Fruit fly (Drosophila melanogaster): ENCODE measurements around the gene CG32110.

CG32110 gene

DNA sequence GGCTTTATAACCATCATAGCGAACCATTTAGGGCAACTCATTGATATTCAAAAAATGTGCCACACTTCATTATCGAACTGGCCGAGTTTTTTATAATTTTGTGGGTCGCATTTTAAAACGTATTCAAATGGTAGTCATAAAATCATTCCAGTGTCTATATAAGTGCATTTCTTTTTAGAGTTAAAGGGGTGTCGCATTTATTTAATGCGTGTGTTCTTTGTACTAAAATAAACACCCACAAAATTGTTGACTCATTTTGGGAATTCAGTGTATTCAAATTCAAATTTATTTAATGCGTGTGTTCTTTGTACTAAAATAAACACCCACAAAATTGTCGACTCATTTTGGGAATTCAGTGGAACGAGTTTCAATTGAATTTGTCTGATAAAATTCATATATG, 21.9 kb downstream of the CG32110 start (continued):
- TF ChIP-seq CG33213 (GFP tag; optimal IDR thresholded peaks at IDR 0.05): no peak
- peak; percentile 72 for TF ChIP-seq sd (tag; optimal IDR thresholded peaks at IDR 0.05)
- TF ChIP-seq CG15269 (tag; optimal IDR thresholded peaks at IDR 0.05): peak; percentile 21
- peak; percentile 16 for TF ChIP-seq CG12769 (tag; optimal IDR thresholded peaks at IDR 0.05)
- peak; percentile 2 for TF ChIP-seq Oli (tag; optimal IDR thresholded peaks at IDR 0.05)
- TF ChIP-seq Spps (tag; optimal IDR thresholded peaks at IDR 0.05): no peak
- no peak; the same call in 1 of the 2 replicates for TF ChIP-seq stc (GFP tag; IDR thresholded peaks at IDR 0.05)
- TF ChIP-seq Xrp1 (GFP tag; IDR thresholded peaks at IDR 0.05): peak; percentile 51; the same call in 1 of the 2 replicates
- TF ChIP-seq Fer3 (tag; optimal IDR thresholded peaks at IDR 0.05): no peak
- TF ChIP-seq CG11504 (tag; optimal IDR thresholded peaks at IDR 0.05): no peak
- no peak for TF ChIP-seq CG6854 (GFP tag; optimal IDR thresholded peaks at IDR 0.05)
- no peak for TF ChIP-seq tx (GFP tag; optimal IDR thresholded peaks at IDR 0.05)
- peak; percentile 9 for TF ChIP-seq CG1529 (GFP tag; optimal IDR thresholded peaks at IDR 0.05)
- TF ChIP-seq odd (GFP tag; optimal IDR thresholded peaks at IDR 0.05): peak; percentile 18
- TF ChIP-seq Hr3 (GFP tag; optimal IDR thresholded peaks at IDR 0.05): no peak
- no peak for TF ChIP-seq MESR4 (GFP tag; optimal IDR thresholded peaks at IDR 0.05)
- no peak for TF ChIP-seq wor (GFP tag; IDR thresholded peaks at IDR 0.05)
- TF ChIP-seq CG12391 (tag; optimal IDR thresholded peaks at IDR 0.05): peak; percentile 4
- TF ChIP-seq CG8388 (GFP tag; optimal IDR thresholded peaks at IDR 0.05): no peak
- no peak for TF ChIP-seq CG30020 (tag; optimal IDR thresholded peaks at IDR 0.05)
- no peak for TF ChIP-seq CG30431 (GFP tag; optimal IDR thresholded peaks at IDR 0.05)
- TF ChIP-seq dmrt11E (tag; optimal IDR thresholded peaks at IDR 0.05): no peak
- peak; percentile 1 for TF ChIP-seq Nf-YB (GFP tag; optimal IDR thresholded peaks at IDR 0.05)
- TF ChIP-seq fd3F (GFP tag; optimal IDR thresholded peaks at IDR 0.05): peak; percentile 4
- TF ChIP-seq Gug (GFP tag; IDR thresholded peaks at IDR 0.05): no peak
- peak; percentile 10 for TF ChIP-seq CG2875 (GFP tag; optimal IDR thresholded peaks at IDR 0.05)
- no peak for TF ChIP-seq CG34376 (GFP tag; optimal IDR thresholded peaks at IDR 0.05)
- no peak for TF ChIP-seq BtbVII (GFP tag; optimal IDR thresholded peaks at IDR 0.05)
- TF ChIP-seq vvl (GFP tag; IDR thresholded peaks at IDR 0.05): peak; percentile 52; the same call in 1 of the 2 replicates
- TF ChIP-seq CG10959 (GFP tag; IDR thresholded peaks at IDR 0.05): no peak
- TF ChIP-seq shn (GFP tag; optimal IDR thresholded peaks at IDR 0.05): no peak
- TF ChIP-seq CG2202 (tag; optimal IDR thresholded peaks at IDR 0.05): peak; percentile 4
- no peak for TF ChIP-seq yki (optimal IDR thresholded peaks at IDR 0.05)
- no peak for TF ChIP-seq pho (GFP tag; optimal IDR thresholded peaks at IDR 0.05)
- no peak for TF ChIP-seq ase (GFP tag; IDR thresholded peaks at IDR 0.05)
- no peak for TF ChIP-seq sna (GFP tag; IDR thresholded peaks at IDR 0.05; ENCODE audit: partially characterized antibody)
- no peak for TF ChIP-seq ac (GFP tag; optimal IDR thresholded peaks at IDR 0.05)
- TF ChIP-seq pb (GFP tag; optimal IDR thresholded peaks at IDR 0.05): no peak
- no peak for TF ChIP-seq CG17186 (GFP tag; optimal IDR thresholded peaks at IDR 0.05)
- TF ChIP-seq bab2 (GFP tag; optimal IDR thresholded peaks at IDR 0.05): peak; percentile 28
- TF ChIP-seq mld (GFP tag; IDR thresholded peaks at IDR 0.05; ENCODE audit: partially characterized antibody): no peak
- no peak for TF ChIP-seq CG11696 (GFP tag; IDR thresholded peaks at IDR 0.05)
- peak; percentile 48 for TF ChIP-seq PHDP (tag; optimal IDR thresholded peaks at IDR 0.05)
- no peak for TF ChIP-seq gro (GFP tag; optimal IDR thresholded peaks at IDR 0.05)
- TF ChIP-seq CG2116 (GFP tag; optimal IDR thresholded peaks at IDR 0.05): no peak
- peak; percentile 68 for TF ChIP-seq Med (GFP tag)
- TF ChIP-seq CG8478 (optimal IDR thresholded peaks at IDR 0.05): no peak
- TF ChIP-seq CG9817 (tag; optimal IDR thresholded peaks at IDR 0.05): no peak
- TF ChIP-seq CG1792 (GFP tag; optimal IDR thresholded peaks at IDR 0.05): no peak
- no peak for TF ChIP-seq CG30403 (GFP tag; optimal IDR thresholded peaks at IDR 0.05)
- no peak for TF ChIP-seq sens-2 (GFP tag; IDR thresholded peaks at IDR 0.05)
- TF ChIP-seq CG8281 (tag; optimal IDR thresholded peaks at IDR 0.05): no peak

Data from whole organism, embryonic.